Worm (Caenorhabditis elegans) whole organism, mixed stage, embryonic: ENCODE measurements around the gene C56A3.6.
A peak's percentile ranks its signal among the peaks of the same experiment; 100 is the strongest.

Source experiments
- M03D4.4 ChIP-seq: sonication (generic microtip); optimal IDR thresholded peaks from 2 replicates; lab custom pipeline; 2017; ENCODE audit warnings: mild to moderate bottlenecking, missing genetic modification characterization, missing compliant biosample characterization
- bed-3 ChIP-seq: fragments of 200-800 bp; sonication (Bioruptor generic); optimal IDR thresholded peaks from 3 replicates; lab custom pipeline; 2018; ENCODE audit warnings: mild to moderate bottlenecking, missing genetic modification characterization, moderate library complexity, missing compliant biosample characterization
- blmp-1 ChIP-seq: fragments of 150-350 bp; optimal IDR thresholded peaks from 2 replicates; lab custom pipeline; 2014; ENCODE audit warnings: missing biosample characterization, missing genetic modification characterization
- ceh-43 ChIP-seq: fragments of 200-800 bp; sonication (Bioruptor generic); optimal IDR thresholded peaks from 2 replicates; lab custom pipeline; 2018; ENCODE audit warnings: mild to moderate bottlenecking, missing genetic modification characterization, moderate library complexity, missing compliant biosample characterization
- ceh-83 ChIP-seq: fragments of 200-800 bp; sonication (Bioruptor generic); optimal IDR thresholded peaks from 2 replicates; lab custom pipeline; 2018; ENCODE audit warnings: mild to moderate bottlenecking, missing genetic modification characterization, missing compliant biosample characterization
- ces-1 ChIP-seq: fragments of 150-350 bp; optimal IDR thresholded peaks from 2 replicates; lab custom pipeline; 2014; ENCODE audit warnings: missing biosample characterization, missing genetic modification reagents, missing genetic modification characterization
- cnd-1 ChIP-seq: fragments of 200-800 bp; sonication (Bioruptor generic); optimal IDR thresholded peaks from 2 replicates; lab custom pipeline; 2018; ENCODE audit warnings: mild to moderate bottlenecking, missing genetic modification characterization, missing compliant biosample characterization
- elt-1 ChIP-seq: sonication (generic microtip); optimal IDR thresholded peaks from 2 replicates; lab custom pipeline; 2017; ENCODE audit warnings: missing genetic modification characterization, mild to moderate bottlenecking, missing compliant biosample characterization, antibody characterized with exemption, moderate library complexity, borderline replicate concordance; ENCODE audit not compliant: insufficient read depth
- elt-3 ChIP-seq: fragments of 150-350 bp; optimal IDR thresholded peaks from 2 replicates; lab custom pipeline; 2014; ENCODE audit warnings: missing biosample characterization, missing genetic modification characterization
- ham-2 ChIP-seq: fragments of 200-800 bp; sonication (Bioruptor generic); optimal IDR thresholded peaks from 2 replicates; lab custom pipeline; 2018; ENCODE audit warnings: mild to moderate bottlenecking, missing genetic modification characterization, missing compliant biosample characterization
- hlh-1 ChIP-seq: fragments of 150-350 bp; optimal IDR thresholded peaks from 2 replicates; lab custom pipeline; 2014; ENCODE audit warnings: missing biosample characterization, missing genetic modification reagents, missing genetic modification characterization
- lin-32 ChIP-seq: fragments of 200-800 bp; sonication (Bioruptor generic); optimal IDR thresholded peaks from 2 replicates; lab custom pipeline; 2018; ENCODE audit warnings: mild to moderate bottlenecking, missing genetic modification characterization, missing compliant biosample characterization
- lsy-2 ChIP-seq: fragments of 150-350 bp; optimal IDR thresholded peaks from 2 replicates; lab custom pipeline; 2014; ENCODE audit warnings: missing biosample characterization, missing genetic modification characterization
- mab-5 ChIP-seq: fragments of 150-350 bp; optimal IDR thresholded peaks from 2 replicates; lab custom pipeline; 2014; ENCODE audit warnings: missing biosample characterization, missing genetic modification characterization
- mep-1 ChIP-seq: fragments of 150-350 bp; optimal IDR thresholded peaks from 2 replicates; lab custom pipeline; 2017; ENCODE audit warnings: missing biosample characterization, missing genetic modification reagents, missing genetic modification characterization, inconsistent platforms
- mls-2 ChIP-seq: sonication (generic microtip); optimal IDR thresholded peaks from 2 replicates; lab custom pipeline; 2016; ENCODE audit warnings: mild to moderate bottlenecking, missing genetic modification characterization, moderate library complexity, missing compliant biosample characterization
- nhr-12 ChIP-seq: fragments of 150-350 bp; optimal IDR thresholded peaks from 2 replicates; lab custom pipeline; 2014; ENCODE audit warnings: missing biosample characterization, missing genetic modification characterization
- nhr-237 ChIP-seq: fragments of 150-350 bp; optimal IDR thresholded peaks from 2 replicates; lab custom pipeline; 2014; ENCODE audit warnings: missing biosample characterization, missing genetic modification characterization
- nhr-28 ChIP-seq: fragments of 150-350 bp; optimal IDR thresholded peaks from 2 replicates; lab custom pipeline; 2014; ENCODE audit warnings: missing biosample characterization, missing genetic modification characterization
- nhr-76 ChIP-seq: sonication (generic microtip); optimal IDR thresholded peaks from 2 replicates; lab custom pipeline; 2017; ENCODE audit warnings: missing biosample characterization, missing genetic modification characterization
- pha-4 ChIP-seq: fragments of 150-350 bp; optimal IDR thresholded peaks from 2 replicates; lab custom pipeline; 2018; ENCODE audit warnings: missing biosample characterization, missing genetic modification reagents, missing genetic modification characterization
- sem-2 ChIP-seq: fragments of 200-800 bp; sonication (Bioruptor generic); optimal IDR thresholded peaks from 2 replicates; lab custom pipeline; 2018; ENCODE audit warnings: mild to moderate bottlenecking, missing genetic modification characterization, missing compliant biosample characterization
- snpc-4 ChIP-seq: fragments of 150-350 bp; optimal IDR thresholded peaks from 2 replicates; lab custom pipeline; 2014; ENCODE audit warnings: missing biosample characterization, missing genetic modification characterization
- sptf-1 ChIP-seq: sonication (generic microtip); optimal IDR thresholded peaks from 2 replicates; lab custom pipeline; 2017; ENCODE audit warnings: mild to moderate bottlenecking, missing genetic modification characterization, moderate library complexity, missing compliant biosample characterization
- tbx-8 ChIP-seq: fragments of 200-800 bp; sonication (Bioruptor generic); optimal IDR thresholded peaks from 2 replicates; lab custom pipeline; 2018; ENCODE audit warnings: mild to moderate bottlenecking, missing genetic modification characterization, moderate library complexity, missing compliant biosample characterization
- unc-39 ChIP-seq: fragments of 150-350 bp; optimal IDR thresholded peaks from 2 replicates; lab custom pipeline; 2014; ENCODE audit warnings: missing biosample characterization, missing genetic modification characterization
- unc-62 ChIP-seq: fragments of 150-350 bp; optimal IDR thresholded peaks from 2 replicates; lab custom pipeline; 2014; ENCODE audit warnings: missing biosample characterization, missing genetic modification reagents, missing genetic modification characterization
- zip-8 ChIP-seq: fragments of 150-350 bp; optimal IDR thresholded peaks from 2 replicates; lab custom pipeline; 2014; ENCODE audit warnings: missing biosample characterization, missing genetic modification characterization
- ztf-11 ChIP-seq: fragments of 150-350 bp; optimal IDR thresholded peaks from 2 replicates; lab custom pipeline; 2014; ENCODE audit warnings: missing biosample characterization, missing genetic modification characterization

The C56A3.6 gene

DNA sequence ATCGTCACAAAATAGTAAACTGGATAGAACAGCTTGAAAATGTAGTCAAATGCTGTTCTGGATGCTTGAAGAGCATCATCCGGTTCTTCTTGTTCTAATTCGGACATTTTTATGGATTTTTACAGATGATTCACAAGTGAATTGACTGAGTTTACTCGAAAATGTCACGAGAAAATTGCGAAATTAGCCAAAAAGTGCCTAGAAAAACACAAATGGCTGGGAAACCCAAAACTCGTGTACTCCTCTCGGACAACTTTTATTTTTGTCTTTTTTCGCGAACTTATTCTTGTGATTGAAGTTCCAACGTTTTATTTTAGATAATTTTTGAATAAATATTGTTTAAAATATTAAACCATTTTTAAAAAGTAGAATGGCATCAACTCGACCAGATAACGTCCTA is 4.6 kb downstream of the C56A3.6 start, which contains the start of the genes C56A3.4 and C56A3.5:
Gene C56A3.4, minus strand, starts transcription at position 154 of the 400 bp plus-strand sequence.
Gene C56A3.5, plus strand, starts transcription at position 367 of the 400 bp plus-strand sequence.
- no peak for TF ChIP-seq elt-1
- peak; percentile 22 for TF ChIP-seq ces-1 (GFP tag; lab: Kevin White, UChicago)

DNA sequence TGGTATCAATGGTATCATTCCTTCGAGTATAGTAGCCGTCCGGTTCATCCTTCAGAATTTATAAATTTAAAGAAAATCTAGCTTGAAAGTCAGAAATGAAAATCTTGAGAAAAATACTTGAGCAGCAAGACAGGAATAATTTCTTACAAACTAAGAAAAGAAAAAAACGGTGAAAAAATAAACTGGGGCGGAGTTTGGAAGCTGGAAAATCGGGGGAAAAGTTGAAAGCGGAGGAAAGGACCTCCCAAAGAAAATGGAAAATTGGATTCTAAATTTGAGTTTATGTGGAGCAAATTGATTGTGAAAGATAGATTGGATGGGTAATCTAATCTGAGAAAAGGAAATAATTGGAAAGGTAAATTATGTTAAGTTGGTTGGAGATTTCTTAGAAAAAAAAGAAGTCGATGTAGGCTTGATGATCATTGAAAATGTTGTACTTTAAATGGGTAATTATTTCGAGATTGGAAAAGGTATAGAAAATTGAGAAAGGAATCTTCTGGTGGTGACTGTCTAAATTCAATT is 20.1 kb downstream of the C56A3.6 start, which contains the start of gene frpr-5:
Gene frpr-5, minus strand, starts transcription at position 51 of the 522 bp plus-strand sequence.
- TF ChIP-seq nhr-28 (tag; lab: Kevin White, UChicago) (no peak), ces-1 (GFP tag; lab: Kevin White, UChicago) (peak; percentile 57)
- TF ChIP-seq, all 35 proteins: peak for 1

DNA sequence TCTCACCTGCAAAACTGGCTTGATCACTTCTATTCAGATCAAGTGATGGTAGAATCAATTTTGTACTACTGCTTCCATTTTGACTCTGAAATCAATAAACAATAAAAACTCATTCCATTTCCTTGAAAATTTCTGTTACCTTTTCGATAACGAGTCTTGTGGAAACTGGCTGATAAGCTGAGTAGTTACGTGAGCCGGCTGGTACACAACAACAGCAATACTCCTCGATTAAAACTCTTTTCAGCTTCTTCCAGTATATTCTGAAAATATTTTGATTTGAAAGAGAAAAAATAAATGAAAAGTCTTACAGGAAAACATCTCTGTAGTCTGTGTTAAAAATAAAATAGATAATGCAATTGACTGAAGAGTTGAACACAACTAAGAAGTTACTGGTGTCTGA is 23.7 kb downstream of the C56A3.6 start:
- no peak for TF ChIP-seq tbx-8 (GFP tag; lab: Kevin White, UChicago)
- TF ChIP-seq ces-1 (GFP tag; lab: Kevin White, UChicago) = no peak
- no peak for TF ChIP-seq M03D4.4
- no peak for TF ChIP-seq lin-32 (GFP tag; lab: Kevin White, UChicago)
- no peak for TF ChIP-seq sptf-1 (tag; lab: Kevin White, UChicago)
- TF ChIP-seq nhr-237 (tag; lab: Kevin White, UChicago) = no peak
- no peak for TF ChIP-seq unc-39 (tag; lab: Kevin White, UChicago)
- TF ChIP-seq ceh-83 = no peak
- no peak for TF ChIP-seq mab-5 (tag; lab: Kevin White, UChicago)
- TF ChIP-seq elt-1 = no peak
- no peak for TF ChIP-seq ceh-43 (GFP tag; lab: Kevin White, UChicago)
- no peak for TF ChIP-seq bed-3 (GFP tag; lab: Kevin White, UChicago)
- TF ChIP-seq pha-4 = no peak
- no peak for TF ChIP-seq unc-62 (GFP tag; lab: Kevin White, UChicago)
- TF ChIP-seq snpc-4 (tag; lab: Kevin White, UChicago) = no peak
- TF ChIP-seq, all 35 proteins: peak for 0

DNA sequence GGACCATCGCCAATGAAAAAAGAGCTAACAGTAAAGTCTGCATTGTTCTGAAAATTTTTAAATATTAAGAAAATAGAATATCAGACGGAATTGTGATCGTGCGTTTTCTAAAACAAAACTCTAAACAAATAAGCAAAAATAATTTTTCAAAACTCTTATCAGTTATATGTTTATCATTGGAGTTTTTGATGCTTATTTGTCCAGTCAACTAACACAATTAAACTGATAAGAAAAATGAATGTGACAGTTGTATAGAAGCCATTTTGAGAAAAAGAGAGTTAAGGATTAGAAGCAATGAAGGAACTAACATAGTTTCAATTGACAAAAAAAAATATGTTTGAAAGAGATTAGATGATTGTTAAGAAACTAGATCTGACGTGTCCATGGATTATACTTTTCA is 25.5 kb downstream of the C56A3.6 start, which contains the start of gene ttr-44:
Gene ttr-44, minus strand, starts transcription at position 47 of the 400 bp plus-strand sequence.
- TF ChIP-seq snpc-4 (tag; lab: Kevin White, UChicago) (no peak), M03D4.4 (no peak), nhr-12 (no peak)

DNA sequence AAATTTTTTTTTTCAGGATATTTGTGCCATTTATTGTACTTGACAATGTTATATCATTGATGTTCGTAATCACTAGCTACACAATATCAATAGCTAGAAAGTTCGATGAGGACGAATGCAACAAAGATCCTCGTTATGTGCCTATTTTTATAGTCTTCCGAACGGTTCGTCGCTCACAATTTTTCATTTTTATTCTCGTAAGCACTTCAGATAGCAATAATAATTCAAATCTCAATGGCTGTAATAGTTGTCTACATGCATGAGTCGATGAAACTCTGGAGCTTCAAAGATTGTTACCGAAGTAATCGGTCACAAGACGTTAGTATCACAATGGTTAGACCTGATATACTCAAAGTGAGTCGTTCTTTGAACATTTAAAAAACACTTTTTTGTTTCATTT is 27.0 kb downstream of the C56A3.6 start:
- TF ChIP-seq mab-5 (tag; lab: Kevin White, UChicago) (no peak), lsy-2 (tag; lab: Kevin White, UChicago) (no peak), blmp-1 (tag; lab: Kevin White, UChicago) (no peak), lin-32 (GFP tag; lab: Kevin White, UChicago) (no peak), nhr-237 (tag; lab: Kevin White, UChicago) (no peak), ztf-11 (tag; lab: Kevin White, UChicago) (no peak), elt-3 (tag; lab: Kevin White, UChicago) (no peak), sem-2 (no peak), hlh-1 (tag; lab: Kevin White, UChicago) (no peak)

DNA sequence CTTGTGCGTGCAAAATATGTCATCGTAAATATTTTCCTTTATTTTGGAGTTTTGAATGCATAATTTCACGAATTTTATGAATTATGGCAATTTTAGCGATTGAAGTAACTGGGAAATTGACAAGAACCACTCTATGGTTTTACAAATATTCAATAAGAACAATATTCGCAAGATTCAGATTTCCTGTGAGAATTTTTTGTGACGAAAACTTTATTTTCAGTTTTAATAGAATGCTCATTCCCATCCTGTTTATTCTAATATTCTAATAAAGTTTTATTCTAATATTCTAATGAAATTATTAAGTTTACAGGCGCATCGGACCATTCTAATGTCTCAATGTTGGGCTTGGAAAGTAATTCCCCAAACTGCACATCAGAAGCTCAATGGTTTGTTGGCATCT is 33.0 kb downstream of the C56A3.6 start, which contains the start of gene R11G10.3:
Gene R11G10.3, plus strand, starts transcription at position 301 of the 400 bp plus-strand sequence.
- no peak for TF ChIP-seq zip-8
- no peak for TF ChIP-seq tbx-8 (GFP tag; lab: Kevin White, UChicago)
- no peak for TF ChIP-seq cnd-1 (tag; lab: Kevin White, UChicago)
- TF ChIP-seq lin-32 (GFP tag; lab: Kevin White, UChicago) = no peak

DNA sequence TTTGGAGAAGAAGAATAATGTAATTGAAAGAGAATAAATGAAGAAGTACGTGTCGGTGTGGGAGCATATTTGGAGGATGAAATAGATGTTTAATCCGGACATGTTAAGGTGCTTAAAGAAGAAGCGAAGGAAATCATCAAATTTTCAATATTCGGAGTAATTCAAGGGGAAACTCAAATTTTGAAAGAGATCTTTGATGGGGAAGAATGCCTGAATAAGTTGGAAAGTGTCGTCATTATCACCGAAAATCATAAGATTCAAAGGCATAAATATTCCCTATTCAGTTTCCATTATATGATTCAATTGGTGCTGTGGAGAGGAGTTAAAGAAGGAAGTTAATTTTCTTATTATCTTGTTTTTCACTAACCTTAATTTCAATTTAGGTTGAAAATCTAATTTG is 41.1 kb downstream of the C56A3.6 start, which contains the start of gene semi-1:
Gene semi-1, minus strand, starts transcription at position 101 of the 400 bp plus-strand sequence.
- TF ChIP-seq ham-2 (no peak), unc-39 (tag; lab: Kevin White, UChicago) (no peak), mep-1 (no peak), hlh-1 (tag; lab: Kevin White, UChicago) (no peak), nhr-12 (no peak), mls-2 (tag; lab: Kevin White, UChicago) (no peak), snpc-4 (tag; lab: Kevin White, UChicago) (no peak), zip-8 (no peak), sem-2 (no peak), nhr-76 (tag; lab: Kevin White, UChicago) (no peak), mab-5 (tag; lab: Kevin White, UChicago) (no peak), ceh-43 (GFP tag; lab: Kevin White, UChicago) (no peak), ceh-83 (no peak)
- TF ChIP-seq, all 35 proteins: peak for 0
